Worm (Caenorhabditis elegans) whole organism, midembryonic: ENCODE results near the gene clec-137.

Experiments
- T22C8.4 ChIP-seq: fragments of 200-800 bp; sonication (Bioruptor generic); IDR thresholded peaks from 2 replicates; pipeline ENCODE4 v1.3.6; 2022; ENCODE audit warnings: missing genetic modification characterization, missing compliant biosample characterization
- cog-1 ChIP-seq: sonication (generic microtip); optimal IDR thresholded peaks from 2 replicates; lab custom pipeline; 2016; ENCODE audit warnings: missing genetic modification characterization, missing compliant biosample characterization
- klf-2 ChIP-seq: fragments of 200-800 bp; sonication (Bioruptor generic); conservative IDR thresholded peaks from 2 replicates; pipeline ENCODE4 v1.3.6; 2022; ENCODE audit warnings: missing genetic modification reagents, missing genetic modification characterization, missing compliant biosample characterization
- med-1 ChIP-seq: sonication (generic microtip); optimal IDR thresholded peaks from 2 replicates; lab custom pipeline; 2017; ENCODE audit warnings: missing genetic modification characterization, mild to moderate bottlenecking, missing compliant biosample characterization, antibody characterized with exemption, missing genetic modification reagents; ENCODE audit not compliant: insufficient read depth
- tab-1 ChIP-seq: fragments of 200-800 bp; sonication (Bioruptor generic); IDR thresholded peaks from 2 replicates; pipeline ENCODE4 v1.3.6; 2022; ENCODE audit warnings: missing genetic modification characterization, missing compliant biosample characterization
- ztf-29 ChIP-seq: fragments of 200-800 bp; sonication (Bioruptor generic); IDR thresholded peaks from 2 replicates; pipeline ENCODE4 v1.3.6; 2022; ENCODE audit warnings: missing genetic modification reagents, missing genetic modification characterization, missing compliant biosample characterization

- TF ChIP-seq T22C8.4 (GFP tag; lab: Robert Waterston, UW) = no peak
- no peak for TF ChIP-seq tab-1
- no peak for TF ChIP-seq klf-2
- no peak for TF ChIP-seq cog-1 (tag; lab: Kevin White, UChicago)
- no peak for TF ChIP-seq med-1 (GFP tag; lab: Kevin White, UChicago)
- no peak for TF ChIP-seq ztf-29 (GFP tag; lab: Robert Waterston, UW)
Measured at ce11 chrII:4571112-4571511, 46.8 kb downstream of the clec-137 start.
